Fruit fly (Drosophila melanogaster) whole organism, embryonic: ENCODE data around the gene Cp18.

ENCODE experiments used
- Atf-2 ChIP-seq: fragments of 200-800 bp; sonication (Bioruptor generic); optimal IDR thresholded peaks from 2 replicates; lab custom pipeline; 2016; ENCODE audit warnings: missing biosample characterization, missing genetic modification characterization
- Awh ChIP-seq: fragments of 200-800 bp; sonication (Bioruptor generic); IDR thresholded peaks from 2 replicates; pipeline ENCODE4, ENCODE4 v1.3.6; 2022; ENCODE audit warnings: missing biosample characterization, missing genetic modification characterization
- Bteb2 ChIP-seq: fragments of 200-800 bp; sonication (Bioruptor generic); optimal IDR thresholded peaks from 2 replicates; lab custom pipeline; 2016; ENCODE audit warnings: missing biosample characterization, missing genetic modification characterization
- CG11085 ChIP-seq: fragments of 200-800 bp; sonication (Bioruptor generic); IDR thresholded peaks from 2 replicates; pipeline ENCODE4 v1.3.6; 2022; ENCODE audit warnings: missing biosample characterization, missing genetic modification characterization
- CG11456 ChIP-seq: fragments of 200-800 bp; sonication (Bioruptor generic); IDR thresholded peaks from 3 replicates; pipeline ENCODE4 v1.3.6; 2022; ENCODE audit warnings: missing biosample characterization, missing genetic modification characterization
- CG11695 ChIP-seq: fragments of 200-800 bp; sonication (Bioruptor generic); IDR thresholded peaks from 3 replicates; pipeline ENCODE4 v1.3.6; 2022; ENCODE audit warnings: missing biosample characterization, missing genetic modification characterization
- CG14860 ChIP-seq: fragments of 200-800 bp; sonication (Bioruptor generic); IDR thresholded peaks from 3 replicates; pipeline ENCODE4 v1.3.6; 2022; ENCODE audit warnings: missing biosample characterization, missing genetic modification characterization; ENCODE audit not compliant: partially characterized antibody
- CG15269 ChIP-seq: fragments of 200-800 bp; sonication (Bioruptor generic); optimal IDR thresholded peaks from 2 replicates; lab custom pipeline; 2018; ENCODE audit warnings: missing biosample characterization, mild to moderate bottlenecking, missing genetic modification characterization, moderate library complexity
- CG1603 ChIP-seq: fragments of 200-800 bp; sonication (Bioruptor generic); optimal IDR thresholded peaks from 2 replicates; lab custom pipeline; 2019; ENCODE audit warnings: missing biosample characterization, mild to moderate bottlenecking, missing genetic modification characterization, moderate library complexity
- CG16815 ChIP-seq: fragments of 200-800 bp; sonication (Bioruptor generic); optimal IDR thresholded peaks from 3 replicates; lab custom pipeline; 2017; ENCODE audit warnings: missing biosample characterization, mild to moderate bottlenecking, missing genetic modification characterization
- CG17361 ChIP-seq: fragments of 200-800 bp; sonication (Bioruptor generic); IDR thresholded peaks from 3 replicates; pipeline ENCODE4 v1.3.6; 2022; ENCODE audit warnings: missing biosample characterization, missing genetic modification characterization
- CG2120 ChIP-seq: fragments of 200-800 bp; sonication (Bioruptor generic); optimal IDR thresholded peaks from 3 replicates; lab custom pipeline; 2016; ENCODE audit warnings: missing biosample characterization, missing genetic modification characterization
- CG2129 ChIP-seq: fragments of 200-800 bp; sonication (Bioruptor generic); IDR thresholded peaks from 2 replicates; pipeline ENCODE4 v1.3.6; 2022; ENCODE audit warnings: missing biosample characterization, missing genetic modification characterization; ENCODE audit not compliant: partially characterized antibody
- CG3838 ChIP-seq: fragments of 200-800 bp; sonication (Bioruptor generic); optimal IDR thresholded peaks from 3 replicates; lab custom pipeline; 2016; ENCODE audit warnings: missing biosample characterization, missing genetic modification characterization
- CG7372 ChIP-seq: fragments of 200-800 bp; sonication (Bioruptor generic); IDR thresholded peaks from 2 replicates; pipeline ENCODE4 v1.3.6; 2022; ENCODE audit warnings: missing biosample characterization, missing genetic modification characterization
- CG7786 ChIP-seq: fragments of 200-800 bp; sonication (Bioruptor generic); optimal IDR thresholded peaks from 2 replicates; lab custom pipeline; 2016; ENCODE audit warnings: missing biosample characterization, missing genetic modification characterization
- CG7839 ChIP-seq: fragments of 200-800 bp; sonication (Bioruptor generic); optimal IDR thresholded peaks from 3 replicates; lab custom pipeline; 2018; ENCODE audit warnings: missing biosample characterization, mild to moderate bottlenecking, missing genetic modification characterization, moderate library complexity
- CG7987 ChIP-seq: fragments of 200-800 bp; sonication (Bioruptor generic); optimal IDR thresholded peaks from 2 replicates; lab custom pipeline; 2018; ENCODE audit warnings: missing biosample characterization, mild to moderate bottlenecking, missing genetic modification characterization, moderate library complexity
- CG8388 ChIP-seq: fragments of 200-800 bp; sonication (Bioruptor generic); optimal IDR thresholded peaks from 2 replicates; lab custom pipeline; 2019; ENCODE audit warnings: missing biosample characterization, mild to moderate bottlenecking, missing genetic modification characterization, moderate library complexity
- CG8478 ChIP-seq: fragments of >200 bp; optimal IDR thresholded peaks from 2 replicates; lab custom pipeline; 2018
- CG9437 ChIP-seq: fragments of 200-800 bp; sonication (Bioruptor generic); optimal IDR thresholded peaks from 2 replicates; lab custom pipeline; 2018; ENCODE audit warnings: missing biosample characterization, mild to moderate bottlenecking, missing genetic modification characterization
- CG9797 ChIP-seq: fragments of 200-800 bp; sonication (Bioruptor generic); optimal IDR thresholded peaks from 3 replicates; lab custom pipeline; 2018; ENCODE audit warnings: missing biosample characterization, mild to moderate bottlenecking, missing genetic modification characterization
- D19B ChIP-seq: fragments of 200-800 bp; sonication (Bioruptor generic); optimal IDR thresholded peaks from 2 replicates; lab custom pipeline; 2017; ENCODE audit warnings: missing biosample characterization, mild to moderate bottlenecking, missing genetic modification characterization
- Dip3 ChIP-seq: fragments of 200-800 bp; sonication (Bioruptor generic); optimal IDR thresholded peaks from 3 replicates; lab custom pipeline; 2016; ENCODE audit warnings: missing biosample characterization, missing genetic modification characterization
- Dp ChIP-seq: fragments of 200-800 bp; sonication (Bioruptor generic); optimal IDR thresholded peaks from 2 replicates; lab custom pipeline; 2018; ENCODE audit warnings: missing biosample characterization, mild to moderate bottlenecking, missing genetic modification characterization, moderate library complexity
- Elba2 ChIP-seq: fragments of 200-800 bp; sonication (Bioruptor generic); optimal IDR thresholded peaks from 3 replicates; lab custom pipeline; 2016; ENCODE audit warnings: missing biosample characterization, missing genetic modification characterization
- Fer3 ChIP-seq: fragments of 200-800 bp; sonication (Bioruptor generic); optimal IDR thresholded peaks from 2 replicates; lab custom pipeline; 2018; ENCODE audit warnings: missing biosample characterization, mild to moderate bottlenecking, missing genetic modification characterization, moderate library complexity
- Lpt ChIP-seq: fragments of >200 bp; optimal IDR thresholded peaks from 2 replicates; lab custom pipeline; 2018; ENCODE audit warnings: missing biosample characterization, missing genetic modification characterization
- MBD-R2 ChIP-seq: fragments of 200-800 bp; sonication (Bioruptor generic); IDR thresholded peaks from 2 replicates; pipeline ENCODE4 v1.3.6; 2022; ENCODE audit warnings: missing biosample characterization, missing genetic modification characterization
- Six4 ChIP-seq: fragments of 200-800 bp; sonication (Bioruptor generic); optimal IDR thresholded peaks from 2 replicates; lab custom pipeline; 2016; ENCODE audit warnings: missing biosample characterization, missing genetic modification characterization
- Taf1 ChIP-seq: fragments of 200-800 bp; sonication (Bioruptor generic); IDR thresholded peaks from 2 replicates; pipeline ENCODE4 v1.3.6; 2022; ENCODE audit warnings: missing biosample characterization, missing genetic modification characterization
- Usf ChIP-seq: fragments of 200-800 bp; sonication (Bioruptor generic); optimal IDR thresholded peaks from 2 replicates; lab custom pipeline; 2017; ENCODE audit warnings: missing genotype, missing biosample characterization, missing genetic modification characterization
- bcd ChIP-seq: fragments of 200-800 bp; sonication (Bioruptor generic); optimal IDR thresholded peaks from 2 replicates; lab custom pipeline; 2017; ENCODE audit warnings: missing biosample characterization, mild to moderate bottlenecking, missing genetic modification characterization
- crp ChIP-seq, 2 experiments: fragments of 200-800 bp; sonication (Bioruptor generic); optimal IDR thresholded peaks; 2 replicates in 1 of 2; 3 replicates in 1 of 2; lab custom pipeline; 2017; ENCODE audit warnings: missing biosample characterization in 2 of 2, missing genetic modification characterization in 2 of 2, mild to moderate bottlenecking in 1 of 2, moderate library complexity in 1 of 2
- grau ChIP-seq: fragments of 200-800 bp; optimal IDR thresholded peaks from 3 replicates; lab custom pipeline; 2019; ENCODE audit warnings: missing biosample characterization, mild to moderate bottlenecking, missing genetic modification characterization, moderate library complexity
- kah ChIP-seq: fragments of 200-800 bp; sonication (Bioruptor generic); optimal IDR thresholded peaks from 2 replicates; lab custom pipeline; 2018; ENCODE audit warnings: missing biosample characterization, mild to moderate bottlenecking, missing genetic modification characterization
- ken ChIP-seq: fragments of 200-800 bp; sonication (Bioruptor generic); IDR thresholded peaks from 3 replicates; pipeline ENCODE4 v1.3.6; 2022; ENCODE audit warnings: missing biosample characterization, missing genetic modification characterization
- mirr ChIP-seq: fragments of 200-800 bp; sonication (Bioruptor generic); optimal IDR thresholded peaks from 3 replicates; lab custom pipeline; 2018; ENCODE audit warnings: missing biosample characterization, mild to moderate bottlenecking, missing genetic modification characterization
- nerfin-2 ChIP-seq: fragments of 200-800 bp; sonication (Bioruptor generic); IDR thresholded peaks from 2 replicates; pipeline ENCODE4 v1.3.6; 2022; ENCODE audit warnings: missing biosample characterization, missing genetic modification characterization; ENCODE audit not compliant: partially characterized antibody
- pfk ChIP-seq: fragments of 200-800 bp; sonication (Bioruptor generic); optimal IDR thresholded peaks from 2 replicates; lab custom pipeline; 2018; ENCODE audit warnings: missing biosample characterization, mild to moderate bottlenecking, missing genetic modification characterization, moderate library complexity
- sna ChIP-seq: fragments of 200-800 bp; sonication (Bioruptor generic); IDR thresholded peaks from 2 replicates; pipeline ENCODE4 v1.3.6; 2022; ENCODE audit warnings: missing biosample characterization, missing genetic modification characterization; ENCODE audit not compliant: partially characterized antibody
- sob ChIP-seq: fragments of 200-800 bp; sonication (Bioruptor generic); IDR thresholded peaks from 2 replicates; pipeline ENCODE4 v1.3.6; 2022; ENCODE audit warnings: missing biosample characterization, missing genetic modification characterization
- sqz ChIP-seq: fragments of 200-800 bp; sonication (Bioruptor generic); optimal IDR thresholded peaks from 3 replicates; lab custom pipeline; 2018; ENCODE audit warnings: missing biosample characterization, mild to moderate bottlenecking, missing genetic modification characterization
- tin ChIP-seq: fragments of 200-800 bp; sonication (Bioruptor generic); optimal IDR thresholded peaks from 3 replicates; lab custom pipeline; 2016; ENCODE audit warnings: missing biosample characterization, missing genetic modification characterization
- tup ChIP-seq: fragments of 200-800 bp; sonication (Bioruptor generic); optimal IDR thresholded peaks from 2 replicates; lab custom pipeline; 2016; ENCODE audit warnings: missing biosample characterization, mild to moderate bottlenecking, missing genetic modification characterization, moderate library complexity
- unc-4 ChIP-seq: fragments of 200-800 bp; sonication (Bioruptor generic); IDR thresholded peaks from 2 replicates; pipeline ENCODE4 v1.3.6; 2022; ENCODE audit warnings: missing biosample characterization, missing genetic modification characterization; ENCODE audit not compliant: partially characterized antibody
- usp ChIP-seq: fragments of >200 bp; optimal IDR thresholded peaks from 2 replicates; lab custom pipeline; 2017; ENCODE audit warnings: missing biosample characterization, missing genetic modification characterization

Cp18 gene

dm6 chr3L:8749676-8750654 lies 23.4 kb downstream of the Cp18 start, which contains the start of gene CG13306 (continued):
- TF ChIP-seq ken (0 out of 3 replicates have a peak, but pooled peaks have one; percentile 33), CG7786 (GFP tag; lab: Kevin White, UChicago) (no peak), nerfin-2 (no peak), Lpt (GFP tag; lab: Kevin White, UChicago) (no peak), CG11456 (GFP tag; lab: Robert Waterston, UW) (0 out of 3 replicates have a peak, but pooled peaks have one; percentile 18), CG7839 (peak; percentile 25), Bteb2 (GFP tag; lab: Kevin White, UChicago) (no peak), CG15269 (tag; lab: Kevin White, UChicago) (peak; percentile 28), sob (GFP tag; lab: Robert Waterston, UW) (peak; percentile 44; the same call in 1 of the 2 replicates), CG2120 (GFP tag; lab: Kevin White, UChicago) (no peak), Taf1 (no peak)

- TF ChIP-seq CG14860 (GFP tag; lab: Robert Waterston, UW), result no peak
- TF ChIP-seq CG7372 (GFP tag; lab: Robert Waterston, UW), result no peak; the same call in 1 of the 2 replicates
- TF ChIP-seq kah, result no peak
- TF ChIP-seq crp (GFP tag; optimal IDR thresholded peaks at IDR 0.05; lab: Kevin White, UChicago), result no peak
- TF ChIP-seq CG1603 (tag; lab: Kevin White, UChicago), result peak; percentile 60
- TF ChIP-seq Dip3 (GFP tag; lab: Kevin White, UChicago), result no peak
- no peak for TF ChIP-seq Dp (GFP tag; lab: Kevin White, UChicago)
- TF ChIP-seq sqz, result peak; percentile 25
- TF ChIP-seq bcd (GFP tag; lab: Kevin White, UChicago), result peak; percentile 26
- TF ChIP-seq CG9797, result no peak
- TF ChIP-seq Awh (GFP tag; lab: Robert Waterston, UW), result peak; percentile 26; the same call in 1 of the 2 replicates
- 0 out of 3 replicates have a peak, but pooled peaks have one; percentile 35 for TF ChIP-seq CG17361
- TF ChIP-seq Six4 (GFP tag; lab: Kevin White, UChicago), result no peak
- TF ChIP-seq MBD-R2, result no peak; the same call in 1 of the 2 replicates
- peak; percentile 27 for TF ChIP-seq CG9437 (GFP tag; lab: Kevin White, UChicago)
- no peak for TF ChIP-seq usp (GFP tag; lab: Kevin White, UChicago)
- no peak for TF ChIP-seq CG7987
- no peak for TF ChIP-seq unc-4 (GFP tag; lab: Robert Waterston, UW)
- TF ChIP-seq tup (GFP tag; lab: Kevin White, UChicago), result no peak
- TF ChIP-seq tin (GFP tag; lab: Kevin White, UChicago), result peak; percentile 40
- no peak for TF ChIP-seq Usf (GFP tag; lab: Kevin White, UChicago)
- TF ChIP-seq sna (GFP tag; lab: Robert Waterston, UW), result no peak
- no peak for TF ChIP-seq CG3838
- TF ChIP-seq pfk (GFP tag; lab: Kevin White, UChicago), result no peak
- no peak; the same call in 1 of the 2 replicates for TF ChIP-seq sob (GFP tag; lab: Robert Waterston, UW)
- TF ChIP-seq CG8388 (GFP tag; lab: Kevin White, UChicago), result peak; percentile 72
- peak; percentile 41 for TF ChIP-seq Fer3 (tag; lab: Kevin White, UChicago)
- no peak for TF ChIP-seq CG8478
- TF ChIP-seq Atf-2, result no peak
- no peak for TF ChIP-seq Elba2 (GFP tag; lab: Kevin White, UChicago)
- TF ChIP-seq mirr (GFP tag; lab: Kevin White, UChicago), result no peak
- no peak for TF ChIP-seq CG11085 (GFP tag; lab: Robert Waterston, UW)
- no peak for TF ChIP-seq nerfin-2
- TF ChIP-seq CG16815, result no peak
- TF ChIP-seq CG11695, result peak; percentile 50; the same call in 1 of the 3 replicates
- TF ChIP-seq CG2129 (GFP tag; lab: Robert Waterston, UW), result no peak
- no peak for TF ChIP-seq D19B (GFP tag; lab: Kevin White, UChicago)
- TF ChIP-seq grau, result peak; percentile 50
Observed at dm6 chr3L:8751262-8751661, 24.7 kb downstream of the Cp18 start.
